Worm (Caenorhabditis elegans): Measurements from ENCODE around the gene chil-2.

DNA sequence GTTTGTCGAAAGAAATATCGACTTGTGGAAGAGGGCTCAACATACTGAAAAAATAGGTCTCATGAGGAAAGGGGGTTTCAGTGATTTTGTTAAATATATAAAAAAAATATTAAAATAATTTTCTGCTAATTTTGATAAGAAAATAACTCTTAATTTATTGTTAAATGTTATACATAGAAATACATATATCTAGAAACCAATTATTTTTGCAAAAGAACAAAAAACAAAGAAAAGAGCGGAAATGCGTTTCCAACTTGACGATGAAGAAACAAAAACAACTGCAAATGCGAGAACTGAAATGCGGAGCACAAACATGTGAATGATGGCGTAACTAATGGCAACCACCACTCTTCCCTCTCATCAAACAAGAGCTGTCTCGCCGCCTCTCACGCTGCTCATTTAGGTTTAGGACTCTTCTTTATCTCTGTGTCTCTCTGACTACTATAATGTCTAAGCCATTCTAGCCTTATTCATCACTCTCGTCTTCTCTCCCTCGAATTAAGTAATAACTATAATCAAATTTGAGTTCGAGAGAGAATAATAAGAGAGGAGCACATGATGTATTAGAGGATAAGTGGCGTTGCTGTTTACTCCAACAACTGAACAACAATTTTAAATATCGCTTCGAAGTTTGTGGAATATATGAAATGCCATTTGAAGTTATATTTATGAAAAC is 36.0 kb downstream of the chil-2 start, which contains the start of gene arrd-4:
- TF ChIP-seq dao-5 (tag; optimal IDR thresholded peaks at IDR 0.05) (no peak), him-1 (tag; optimal IDR thresholded peaks at IDR 0.05) (no peak)

All from whole organism, L4/young adult.